Fruit fly (Drosophila melanogaster) whole organism, pupa: ENCODE data around the gene Cpr65Av.
A peak's percentile ranks its signal among the peaks of the same experiment; 100 is the strongest.

Experiments used
- CG10348 ChIP-seq: fragments of 200-800 bp; sonication (Bioruptor generic); IDR thresholded peaks from 2 replicates; pipeline ENCODE4 v1.3.6; 2022; ENCODE audit warnings: missing biosample characterization, missing genetic modification characterization
- CG12605 ChIP-seq: fragments of 200-800 bp; sonication (Bioruptor generic); IDR thresholded peaks from 2 replicates; pipeline ENCODE4 v1.3.6; 2022; ENCODE audit warnings: missing biosample characterization, missing genetic modification characterization
- CG15710 ChIP-seq: fragments of 200-800 bp; sonication (Bioruptor generic); optimal IDR thresholded peaks from 2 replicates; lab custom pipeline; 2018; ENCODE audit warnings: missing biosample characterization, mild to moderate bottlenecking, missing genetic modification characterization, moderate library complexity
- CG32121 ChIP-seq: fragments of 200-800 bp; sonication (Bioruptor generic); IDR thresholded peaks from 2 replicates; pipeline ENCODE4 v1.3.6; 2022; ENCODE audit warnings: missing biosample characterization, missing genetic modification characterization
- CG34367 ChIP-seq: fragments of 200-800 bp; sonication (Bioruptor generic); optimal IDR thresholded peaks from 2 replicates; lab custom pipeline; 2018; ENCODE audit warnings: missing biosample characterization, mild to moderate bottlenecking, missing genetic modification characterization
- CG4496 ChIP-seq: fragments of 200-800 bp; sonication (Bioruptor generic); IDR thresholded peaks from 3 replicates; pipeline ENCODE4 v1.3.6; 2022; ENCODE audit warnings: missing biosample characterization, missing genetic modification characterization
- CG8301 ChIP-seq: fragments of 200-800 bp; sonication (Bioruptor generic); optimal IDR thresholded peaks from 2 replicates; lab custom pipeline; 2018; ENCODE audit warnings: missing biosample characterization, mild to moderate bottlenecking, missing genetic modification characterization
- CG9948 ChIP-seq: fragments of 200-800 bp; sonication (Bioruptor generic); optimal IDR thresholded peaks from 2 replicates; lab custom pipeline; 2018; ENCODE audit warnings: missing biosample characterization, mild to moderate bottlenecking, missing genetic modification characterization, moderate library complexity
- D1 ChIP-seq: fragments of 200-800 bp; sonication (Bioruptor generic); optimal IDR thresholded peaks from 2 replicates; lab custom pipeline; 2018; ENCODE audit warnings: missing biosample characterization, mild to moderate bottlenecking, missing genetic modification characterization, moderate library complexity
- EcR ChIP-seq: fragments of 200-800 bp; sonication (Bioruptor generic); optimal IDR thresholded peaks from 3 replicates; lab custom pipeline; 2019; ENCODE audit warnings: missing biosample characterization, missing genetic modification characterization, mild to moderate bottlenecking, moderate library complexity, missing genetic modification reagents
- Pif1A ChIP-seq: fragments of 200-800 bp; sonication (Bioruptor generic); optimal IDR thresholded peaks from 3 replicates; lab custom pipeline; 2016; ENCODE audit warnings: missing biosample characterization, missing genetic modification characterization
- Snoo ChIP-seq: fragments of 200-800 bp; sonication (Bioruptor generic); optimal IDR thresholded peaks from 3 replicates; lab custom pipeline; 2017; ENCODE audit warnings: missing biosample characterization, mild to moderate bottlenecking, missing genetic modification characterization, inconsistent platforms
- fd96Ca ChIP-seq: fragments of 200-800 bp; sonication (Bioruptor generic); IDR thresholded peaks from 3 replicates; pipeline ENCODE4 v1.3.6; 2022; ENCODE audit warnings: missing biosample characterization, missing genetic modification characterization
- rn ChIP-seq: fragments of 200-800 bp; sonication (Bioruptor generic); IDR thresholded peaks from 2 replicates; pipeline ENCODE4 v1.3.6; 2022; ENCODE audit warnings: missing biosample characterization, missing genetic modification characterization

dm6 chr3L:6124616-6125408 is 15.0 kb downstream of the Cpr65Av start:
- TF ChIP-seq CG10348 (GFP tag; lab: Robert Waterston, UW) (no peak), CG8301 (tag; lab: Kevin White, UChicago) (no peak), CG9948 (no peak), D1 (no peak), CG32121 (GFP tag; lab: Robert Waterston, UW) (no peak; the same call in 1 of the 2 replicates), CG4496 (GFP tag; lab: Robert Waterston, UW) (no peak), CG12605 (GFP tag; lab: Robert Waterston, UW) (no peak), rn (GFP tag; lab: Robert Waterston, UW) (peak; percentile 25; the same call in 1 of the 2 replicates), Snoo (tag; lab: Kevin White, UChicago) (no peak), fd96Ca (GFP tag; lab: Robert Waterston, UW) (no peak), CG15710 (no peak), CG34367 (tag; lab: Kevin White, UChicago) (no peak), Pif1A (GFP tag; lab: Kevin White, UChicago) (peak; percentile 15), EcR (no peak)
